Worm (Caenorhabditis elegans) whole organism, L4 larva: Measurements from ENCODE around the gene cav-2.

ENCODE experiments used
- daf-12 ChIP-seq: fragments of 150-350 bp; optimal IDR thresholded peaks from 2 replicates; lab custom pipeline; 2014; ENCODE audit warnings: missing biosample characterization, missing genetic modification reagents, missing genetic modification characterization
- lin-13 ChIP-seq: fragments of 150-350 bp; optimal IDR thresholded peaks from 2 replicates; lab custom pipeline; 2014; ENCODE audit warnings: missing biosample characterization, missing genetic modification reagents, missing genetic modification characterization
- lin-39 ChIP-seq: fragments of 150-350 bp; optimal IDR thresholded peaks from 2 replicates; lab custom pipeline; 2014; ENCODE audit warnings: missing biosample characterization, missing genetic modification reagents, missing genetic modification characterization
- unc-130 ChIP-seq: sonication (generic microtip); optimal IDR thresholded peaks from 2 replicates; lab custom pipeline; 2016; ENCODE audit warnings: missing genetic modification reagents, missing genetic modification characterization, missing compliant biosample characterization
- unc-62 ChIP-seq, 3 experiments: fragments of 150-350 bp in 1 of 3; sonication (generic microtip); optimal IDR thresholded peaks in 2 of 3; peaks in 1 of 3; 1 replicate in 1 of 3; 2 replicates in 2 of 3; lab custom pipeline; 2014 to 2017; ENCODE audit warnings: missing biosample characterization in 3 of 3, missing genetic modification characterization in 3 of 3, missing genetic modification reagents in 3 of 3, missing genotype in 1 of 3
- zag-1 ChIP-seq: fragments of 150-350 bp; optimal IDR thresholded peaks from 2 replicates; lab custom pipeline; 2014; ENCODE audit warnings: missing biosample characterization, missing genetic modification characterization

- TF ChIP-seq daf-12 (no peak), zag-1 (tag; lab: Kevin White, UChicago) (no peak), unc-62 (GFP tag; optimal IDR thresholded peaks at IDR 0.05 in 1 of 2; lab: Kevin White, UChicago) (no peak), unc-62 (tag; optimal IDR thresholded peaks at IDR 0.05; lab: Kevin White, UChicago) (no peak), lin-39 (no peak), lin-13 (GFP tag; lab: Kevin White, UChicago) (no peak), unc-130 (GFP tag; lab: Kevin White, UChicago) (no peak)
Measured at ce11 chrV:13587902-13588301, 31.0 kb downstream of the cav-2 start, which contains the start of gene F53F4.17.
